Fruit fly (Drosophila melanogaster): ENCODE data around the gene CG2975.
A peak's percentile ranks its signal among the peaks of the same experiment; 100 is the strongest.

CG2975 gene

DNA sequence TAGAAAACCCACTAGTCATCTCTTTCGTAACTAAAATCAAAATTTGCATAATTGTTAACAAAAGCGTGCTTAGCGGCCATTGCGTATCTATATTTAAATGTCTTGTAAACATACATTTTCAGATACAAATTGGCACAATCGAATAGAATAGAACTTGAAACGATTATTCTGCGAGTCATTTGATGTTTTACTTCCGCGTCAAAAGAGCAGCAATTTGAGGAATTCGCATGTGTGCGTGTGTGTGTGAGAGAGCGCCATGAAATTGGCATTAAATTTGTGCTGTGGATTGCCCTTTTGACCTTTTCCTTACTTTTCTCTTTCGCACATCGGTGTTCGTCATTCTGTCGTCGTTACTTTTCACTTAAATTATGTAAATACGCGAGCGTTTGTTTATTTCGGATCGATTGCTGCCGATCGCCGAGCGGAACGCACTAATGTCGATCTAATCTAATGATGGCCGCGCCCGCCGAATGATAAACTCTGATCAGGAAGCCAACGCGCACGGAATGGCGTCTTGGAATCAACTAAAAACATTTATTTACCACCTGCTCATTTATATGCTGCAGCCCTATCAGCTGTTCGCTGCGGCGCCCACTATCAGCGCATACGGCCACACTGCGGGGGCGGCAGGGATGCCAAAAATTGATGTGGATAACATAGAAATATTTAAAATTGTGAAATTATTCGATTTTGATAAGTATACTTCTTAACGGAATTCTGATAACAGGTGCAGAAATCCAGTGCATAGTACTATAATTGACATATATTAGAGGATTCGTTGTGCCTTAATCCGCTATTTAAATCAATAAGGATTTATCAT, 45.0 kb downstream of the CG2975 start (continued):
- TF ChIP-seq CG3281 (GFP tag; optimal IDR thresholded peaks at IDR 0.05) (peak; percentile 55), CG11695 (GFP tag; IDR thresholded peaks at IDR 0.05) (no peak), CG15696 (tag; optimal IDR thresholded peaks at IDR 0.05) (peak; percentile 11), lab (GFP tag; optimal IDR thresholded peaks at IDR 0.05) (peak; percentile 60), chif (GFP tag; optimal IDR thresholded peaks at IDR 0.05) (no peak), Deaf1 (tag; optimal IDR thresholded peaks at IDR 0.05) (peak; percentile 72), unpg (GFP tag; optimal IDR thresholded peaks at IDR 0.05) (no peak), CrebB (tag; optimal IDR thresholded peaks at IDR 0.05) (peak; percentile 65), Bdp1 (GFP tag; optimal IDR thresholded peaks at IDR 0.05) (peak; percentile 23), Side (GFP tag; optimal IDR thresholded peaks at IDR 0.05) (no peak), CG8089 (GFP tag; optimal IDR thresholded peaks at IDR 0.05) (no peak), CG2202 (tag; optimal IDR thresholded peaks at IDR 0.05) (peak; percentile 14), ERR (GFP tag; optimal IDR thresholded peaks at IDR 0.05) (no peak), ham (GFP tag; IDR thresholded peaks at IDR 0.05) (peak; percentile 40; the same call in 1 of the 2 replicates), gfzf (GFP tag; optimal IDR thresholded peaks at IDR 0.05) (peak; percentile 66), dati (GFP tag; IDR thresholded peaks at IDR 0.05) (no peak), p53 (GFP tag; optimal IDR thresholded peaks at IDR 0.05) (no peak), CG14860 (GFP tag; IDR thresholded peaks at IDR 0.05; ENCODE audit: partially characterized antibody) (no peak), ssp (GFP tag; IDR thresholded peaks at IDR 0.05) (peak; percentile 13; the same call in 1 of the 2 replicates), Taf1 (GFP tag; IDR thresholded peaks at IDR 0.05) (no peak; the same call in 1 of the 2 replicates), CG6813 (GFP tag; optimal IDR thresholded peaks at IDR 0.05) (peak; percentile 73), tgo (GFP tag; IDR thresholded peaks at IDR 0.05) (peak; percentile 28; the same call in 2 of the 3 replicates), bigmax (GFP tag; optimal IDR thresholded peaks at IDR 0.05) (peak; percentile 40), repo (GFP tag; optimal IDR thresholded peaks at IDR 0.05) (peak; percentile 47), CG8478 (optimal IDR thresholded peaks at IDR 0.05) (no peak), TFAM (GFP tag; optimal IDR thresholded peaks at IDR 0.05) (no peak), Jarid2 (GFP tag; optimal IDR thresholded peaks at IDR 0.05) (peak; percentile 93), Hr51 (GFP tag; optimal IDR thresholded peaks at IDR 0.05) (no peak), Lpt (GFP tag; optimal IDR thresholded peaks at IDR 0.05) (no peak), fd3F (GFP tag; optimal IDR thresholded peaks at IDR 0.05) (no peak), CkIIα-i1 (GFP tag; IDR thresholded peaks at IDR 0.05) (no peak), onecut (GFP tag; IDR thresholded peaks at IDR 0.05) (peak; percentile 58), pita (GFP tag; optimal IDR thresholded peaks at IDR 0.05) (no peak), Trl (optimal IDR thresholded peaks at IDR 0.05) (peak in 1 of 2 experiments; percentile 50), Trl (GFP tag; optimal IDR thresholded peaks at IDR 0.05) (peak; percentile 11), pnt (GFP tag; optimal IDR thresholded peaks at IDR 0.05) (no peak), CG3838 (GFP tag; optimal IDR thresholded peaks at IDR 0.05) (no peak), wdn (GFP tag; IDR thresholded peaks at IDR 0.05) (no peak), cwo (GFP tag; optimal IDR thresholded peaks at IDR 0.05) (no peak), hkb (optimal IDR thresholded peaks at IDR 0.05) (no peak), hkb (GFP tag; IDR thresholded peaks at IDR 0.05) (peak; percentile 30), Hr3 (GFP tag; optimal IDR thresholded peaks at IDR 0.05) (no peak), vfl (GFP tag; optimal IDR thresholded peaks at IDR 0.05) (no peak), CG16779 (GFP tag; IDR thresholded peaks at IDR 0.05) (no peak; the same call in 1 of the 2 replicates), dmrt99B (tag; optimal IDR thresholded peaks at IDR 0.05) (no peak), CG33557 (GFP tag; optimal IDR thresholded peaks at IDR 0.05) (peak; percentile 19), sisA (GFP tag; IDR thresholded peaks at IDR 0.05) (no peak; the same call in 1 of the 2 replicates), CG8944 (GFP tag; optimal IDR thresholded peaks at IDR 0.05) (no peak), CG17359 (tag; optimal IDR thresholded peaks at IDR 0.05) (peak; percentile 14), CG18262 (tag; optimal IDR thresholded peaks at IDR 0.05) (no peak)

Data from whole organism, embryonic.